Worm (Caenorhabditis elegans) whole organism, L1 larva: ENCODE measurements around the gene zgpa-1.
A peak's percentile ranks its signal among the peaks of the same experiment; 100 is the strongest.

Experiments used
- C16A3.4 ChIP-seq: fragments of 150-350 bp; optimal IDR thresholded peaks from 2 replicates; lab custom pipeline; 2014; ENCODE audit warnings: missing biosample characterization, missing genetic modification characterization
- C34B4.2 ChIP-seq: sonication (generic microtip); optimal IDR thresholded peaks from 2 replicates; lab custom pipeline; 2017; ENCODE audit warnings: mild to moderate bottlenecking, missing genetic modification characterization, missing compliant biosample characterization
- F16B12.6 ChIP-seq: fragments of 150-350 bp; optimal IDR thresholded peaks from 2 replicates; lab custom pipeline; 2014; ENCODE audit warnings: missing biosample characterization, missing genetic modification characterization
- Y116A8C.19 ChIP-seq: sonication (generic microtip); optimal IDR thresholded peaks from 2 replicates; lab custom pipeline; 2016; ENCODE audit warnings: missing compliant biosample characterization, missing genetic modification characterization, borderline replicate concordance
- aha-1 ChIP-seq: fragments of 150-350 bp; optimal IDR thresholded peaks from 2 replicates; lab custom pipeline; 2014; ENCODE audit warnings: missing biosample characterization, missing genetic modification characterization
- aly-2 ChIP-seq: fragments of 150-350 bp; optimal IDR thresholded peaks from 2 replicates; lab custom pipeline; 2014; ENCODE audit warnings: missing biosample characterization, missing genetic modification characterization
- ama-1 ChIP-seq: fragments of 150-350 bp; optimal IDR thresholded peaks from 2 replicates; lab custom pipeline; 2014
- blmp-1 ChIP-seq: fragments of 150-350 bp; optimal IDR thresholded peaks from 2 replicates; lab custom pipeline; 2014; ENCODE audit warnings: missing biosample characterization, missing genetic modification characterization
- ceh-63 ChIP-seq: fragments of 200-800 bp; sonication (Bioruptor generic); optimal IDR thresholded peaks from 2 replicates; lab custom pipeline; 2018; ENCODE audit warnings: mild to moderate bottlenecking, missing genetic modification characterization, missing compliant biosample characterization
- ceh-88 ChIP-seq: fragments of 200-800 bp; sonication (Bioruptor generic); IDR thresholded peaks from 2 replicates; pipeline ENCODE4 v1.3.6; 2022; ENCODE audit warnings: missing genetic modification characterization, missing compliant biosample characterization
- ces-1 ChIP-seq: fragments of 150-350 bp; optimal IDR thresholded peaks from 2 replicates; lab custom pipeline; 2014; ENCODE audit warnings: missing biosample characterization, missing genetic modification reagents, missing genetic modification characterization
- dpl-1 ChIP-seq, 3 experiments: fragments of 150-350 bp in 2 of 3; sonication (generic microtip) in 1 of 3; optimal IDR thresholded peaks; 2 replicates each; lab custom pipeline; 2014 to 2017; ENCODE audit warnings: missing biosample characterization in 3 of 3, missing genetic modification characterization in 3 of 3, missing genetic modification reagents in 3 of 3
- efl-1 ChIP-seq, 4 experiments: fragments of 150-350 bp; optimal IDR thresholded peaks in 3 of 4; peaks in 1 of 4; 1 replicate in 1 of 4; 2 replicates in 3 of 4; lab custom pipeline; 2014; ENCODE audit warnings: missing biosample characterization in 2 of 4, missing genetic modification characterization in 2 of 4, missing genetic modification reagents in 2 of 4
- efl-3 ChIP-seq: fragments of 200-800 bp; sonication (Bioruptor generic); optimal IDR thresholded peaks from 2 replicates; lab custom pipeline; 2018; ENCODE audit warnings: mild to moderate bottlenecking, missing genetic modification characterization, missing compliant biosample characterization
- egl-13 ChIP-seq: sonication (generic microtip); optimal IDR thresholded peaks from 2 replicates; lab custom pipeline; 2016; ENCODE audit warnings: missing genotype, missing genetic modification reagents, missing genetic modification characterization, missing compliant biosample characterization
- egl-27 ChIP-seq, 2 experiments: fragments of 150-350 bp in 1 of 2; sonication (generic microtip); optimal IDR thresholded peaks; 3 replicates each; lab custom pipeline; 2017 to 2018; ENCODE audit warnings: missing biosample characterization in 2 of 2, missing genetic modification characterization in 2 of 2, missing genetic modification reagents in 2 of 2
- elt-2 ChIP-seq: sonication (generic microtip); optimal IDR thresholded peaks from 2 replicates; lab custom pipeline; 2016; ENCODE audit warnings: missing genetic modification characterization, mild to moderate bottlenecking, inconsistent platforms, missing compliant biosample characterization, missing genetic modification reagents
- elt-3 ChIP-seq, 6 experiments: fragments of 150-350 bp in 1 of 6; sonication (generic microtip); optimal IDR thresholded peaks; 2 replicates each; lab custom pipeline; 2017 to 2018; ENCODE audit warnings: missing biosample characterization in 6 of 6, missing genetic modification characterization in 6 of 6, inconsistent platforms in 1 of 6
- ets-5 ChIP-seq: fragments of 200-800 bp; sonication (Bioruptor generic); IDR thresholded peaks from 2 replicates; pipeline ENCODE4 v1.3.6; 2022; ENCODE audit warnings: missing genetic modification characterization, missing compliant biosample characterization
- fkh-10 ChIP-seq: sonication (generic microtip); optimal IDR thresholded peaks from 2 replicates; lab custom pipeline; 2017; ENCODE audit warnings: missing biosample characterization, missing genetic modification reagents, missing genetic modification characterization
- fkh-8 ChIP-seq: sonication (generic microtip); optimal IDR thresholded peaks from 2 replicates; lab custom pipeline; 2016; ENCODE audit warnings: mild to moderate bottlenecking, missing genetic modification characterization, missing compliant biosample characterization
- grh-1 ChIP-seq: fragments of 200-800 bp; sonication (Bioruptor generic); IDR thresholded peaks from 2 replicates; pipeline ENCODE4 v1.3.6; 2022; ENCODE audit warnings: missing genetic modification reagents, missing genetic modification characterization, missing compliant biosample characterization
- hlh-17 ChIP-seq: fragments of 200-800 bp; sonication (Bioruptor generic); optimal IDR thresholded peaks from 2 replicates; lab custom pipeline; 2018; ENCODE audit warnings: missing genetic modification characterization, mild to moderate bottlenecking, missing compliant biosample characterization, moderate library complexity, borderline replicate concordance
- hlh-4 ChIP-seq: sonication (generic microtip); optimal IDR thresholded peaks from 2 replicates; lab custom pipeline; 2016; ENCODE audit warnings: mild to moderate bottlenecking, missing genetic modification characterization, missing compliant biosample characterization
- hpl-2 ChIP-seq: fragments of 150-350 bp; optimal IDR thresholded peaks from 2 replicates; lab custom pipeline; 2014; ENCODE audit warnings: missing biosample characterization, missing genetic modification reagents, missing genetic modification characterization
- irx-1 ChIP-seq: sonication (generic microtip); optimal IDR thresholded peaks from 2 replicates; lab custom pipeline; 2016; ENCODE audit warnings: missing genetic modification characterization, missing compliant biosample characterization
- jun-1 ChIP-seq: fragments of 150-350 bp; optimal IDR thresholded peaks from 2 replicates; lab custom pipeline; 2014; ENCODE audit warnings: missing biosample characterization, missing genetic modification reagents, missing genetic modification characterization
- lin-13 ChIP-seq: fragments of 150-350 bp; optimal IDR thresholded peaks from 2 replicates; lab custom pipeline; 2014; ENCODE audit warnings: missing biosample characterization, missing genetic modification reagents, missing genetic modification characterization
- lin-39 ChIP-seq: fragments of 150-350 bp; optimal IDR thresholded peaks from 2 replicates; lab custom pipeline; 2014; ENCODE audit warnings: missing biosample characterization, missing genetic modification reagents, missing genetic modification characterization
- lir-3 ChIP-seq: sonication (generic microtip); optimal IDR thresholded peaks from 2 replicates; lab custom pipeline; 2016; ENCODE audit warnings: mild to moderate bottlenecking, missing genetic modification characterization, moderate library complexity, missing compliant biosample characterization; ENCODE audit not compliant: poor library complexity
- lsy-2 ChIP-seq, 2 experiments: fragments of 150-350 bp; optimal IDR thresholded peaks; 2 replicates each; lab custom pipeline; 2014; ENCODE audit warnings: missing biosample characterization in 2 of 2, missing genetic modification characterization in 2 of 2
- nhr-11 ChIP-seq: fragments of 150-350 bp; optimal IDR thresholded peaks from 2 replicates; lab custom pipeline; 2014; ENCODE audit warnings: missing biosample characterization, missing genetic modification characterization
- nhr-12 ChIP-seq: sonication (generic microtip); optimal IDR thresholded peaks from 2 replicates; lab custom pipeline; 2017; ENCODE audit warnings: missing biosample characterization, missing genetic modification characterization
- nhr-19 ChIP-seq: fragments of 200-800 bp; sonication (Bioruptor generic); conservative IDR thresholded peaks from 2 replicates; pipeline ENCODE4 v1.3.6; 2022; ENCODE audit warnings: missing genetic modification characterization, missing compliant biosample characterization
- nhr-20 ChIP-seq: sonication (generic microtip); optimal IDR thresholded peaks from 2 replicates; lab custom pipeline; 2016; ENCODE audit warnings: mild to moderate bottlenecking, missing genetic modification characterization, missing compliant biosample characterization
- nhr-28 ChIP-seq: fragments of 150-350 bp; optimal IDR thresholded peaks from 2 replicates; lab custom pipeline; 2014; ENCODE audit warnings: missing biosample characterization, missing genetic modification characterization
- nhr-84 ChIP-seq: sonication (generic microtip); optimal IDR thresholded peaks from 2 replicates; lab custom pipeline; 2017; ENCODE audit warnings: missing biosample characterization, missing genetic modification characterization
- pag-3 ChIP-seq: sonication (generic microtip); optimal IDR thresholded peaks from 2 replicates; lab custom pipeline; 2017; ENCODE audit warnings: missing genetic modification characterization, mild to moderate bottlenecking, missing compliant biosample characterization, antibody characterized with exemption, borderline replicate concordance; ENCODE audit not compliant: insufficient read depth
- skn-1 ChIP-seq: fragments of 150-350 bp; optimal IDR thresholded peaks from 2 replicates; lab custom pipeline; 2014; ENCODE audit warnings: missing biosample characterization, missing genetic modification characterization
- snpc-4 ChIP-seq: fragments of 150-350 bp; optimal IDR thresholded peaks from 2 replicates; lab custom pipeline; 2014; ENCODE audit warnings: missing biosample characterization, missing genetic modification characterization
- sptf-1 ChIP-seq: fragments of 150-350 bp; optimal IDR thresholded peaks from 2 replicates; lab custom pipeline; 2014; ENCODE audit warnings: missing biosample characterization, missing genetic modification characterization
- sup-37 ChIP-seq: fragments of 200-800 bp; sonication (Bioruptor generic); optimal IDR thresholded peaks from 2 replicates; lab custom pipeline; 2018; ENCODE audit warnings: mild to moderate bottlenecking, missing genetic modification characterization, missing compliant biosample characterization
- tbx-2 ChIP-seq: sonication (generic microtip); optimal IDR thresholded peaks from 2 replicates; lab custom pipeline; 2016; ENCODE audit warnings: missing genetic modification characterization, missing compliant biosample characterization
- tlp-1 ChIP-seq: fragments of 150-350 bp; optimal IDR thresholded peaks from 2 replicates; lab custom pipeline; 2014; ENCODE audit warnings: missing biosample characterization, missing genetic modification characterization
- unc-130 ChIP-seq: fragments of 150-350 bp; optimal IDR thresholded peaks from 2 replicates; lab custom pipeline; 2017; ENCODE audit warnings: missing biosample characterization, missing genetic modification characterization, inconsistent platforms
- unc-86 ChIP-seq: sonication (generic microtip); optimal IDR thresholded peaks from 2 replicates; lab custom pipeline; 2016; ENCODE audit warnings: missing genetic modification characterization, missing compliant biosample characterization
- unc-98 ChIP-seq: fragments of 200-800 bp; sonication (Bioruptor generic); IDR thresholded peaks from 2 replicates; pipeline ENCODE4 v1.3.6; 2022; ENCODE audit warnings: missing genetic modification characterization, missing compliant biosample characterization
- zag-1 ChIP-seq: fragments of 150-350 bp; optimal IDR thresholded peaks from 2 replicates; lab custom pipeline; 2014; ENCODE audit warnings: missing biosample characterization, missing genetic modification characterization
- zip-4 ChIP-seq: fragments of 200-800 bp; sonication (Bioruptor generic); optimal IDR thresholded peaks from 2 replicates; lab custom pipeline; 2018; ENCODE audit warnings: mild to moderate bottlenecking, missing genetic modification characterization, moderate library complexity, missing compliant biosample characterization

Gene zgpa-1

ce11 chrIV:7836030-7836429, 23.4 kb upstream of the zgpa-1 start (continued):
- TF ChIP-seq unc-98 (no peak), nhr-20 (tag; lab: Kevin White, UChicago) (peak; percentile 56), C16A3.4 (tag; lab: Kevin White, UChicago) (peak; percentile 0), hlh-4 (tag; lab: Kevin White, UChicago) (no peak), tbx-2 (tag; lab: Kevin White, UChicago) (no peak), lsy-2 (tag; optimal IDR thresholded peaks at IDR 0.05; lab: Kevin White, UChicago) (peak; percentile 7 to 69), unc-86 (no peak), egl-27 (tag; optimal IDR thresholded peaks at IDR 0.05; lab: Kevin White, UChicago) (no peak), elt-3 (tag; optimal IDR thresholded peaks at IDR 0.05; lab: Kevin White, UChicago) (peak in 2 of 6 experiments; percentile 11 to 65), hpl-2 (GFP tag; lab: Kevin White, UChicago) (no peak), hlh-17 (no peak), grh-1 (GFP tag; lab: Robert Waterston, UW) (peak; percentile 27; the same call in 1 of the 2 replicates), tlp-1 (tag; lab: Kevin White, UChicago) (no peak), ama-1 (no peak), egl-13 (tag; lab: Kevin White, UChicago) (no peak), zip-4 (no peak), ets-5 (GFP tag; lab: Robert Waterston, UW) (no peak), ces-1 (GFP tag; lab: Kevin White, UChicago) (no peak), blmp-1 (tag; lab: Kevin White, UChicago) (peak; percentile 92), sup-37 (GFP tag; lab: Kevin White, UChicago) (no peak), sptf-1 (tag; lab: Kevin White, UChicago) (no peak), ceh-63 (GFP tag; lab: Kevin White, UChicago) (no peak), fkh-8 (no peak), nhr-12 (tag; lab: Kevin White, UChicago) (no peak), lir-3 (tag; lab: Kevin White, UChicago) (no peak), fkh-10 (GFP tag; lab: Kevin White, UChicago) (no peak), snpc-4 (tag; lab: Kevin White, UChicago) (no peak), aly-2 (tag; lab: Kevin White, UChicago) (no peak), jun-1 (tag; lab: Kevin White, UChicago) (no peak), skn-1 (tag; lab: Kevin White, UChicago) (no peak), nhr-84 (tag; lab: Kevin White, UChicago) (no peak), aha-1 (tag; lab: Kevin White, UChicago) (no peak), nhr-11 (no peak), efl-3 (GFP tag; lab: Kevin White, UChicago) (no peak), F16B12.6 (tag; lab: Kevin White, UChicago) (no peak), dpl-1 (GFP tag; optimal IDR thresholded peaks at IDR 0.05; lab: Kevin White, UChicago) (no peak), ceh-88 (no peak), elt-2 (tag; lab: Kevin White, UChicago) (no peak), C34B4.2 (tag; lab: Kevin White, UChicago) (no peak), zag-1 (tag; lab: Kevin White, UChicago) (no peak), nhr-28 (tag; lab: Kevin White, UChicago) (no peak)

- no peak for TF ChIP-seq fkh-10 (GFP tag; lab: Kevin White, UChicago)
- TF ChIP-seq lin-39 (tag; lab: Kevin White, UChicago) = no peak
- TF ChIP-seq nhr-19 (GFP tag; lab: Robert Waterston, UW) = no peak
- no peak for TF ChIP-seq unc-130 (tag; lab: Kevin White, UChicago)
- TF ChIP-seq egl-13 (tag; lab: Kevin White, UChicago) = no peak
- no peak for TF ChIP-seq F16B12.6 (tag; lab: Kevin White, UChicago)
- TF ChIP-seq irx-1 (tag; lab: Kevin White, UChicago) = no peak
- TF ChIP-seq lin-13 (GFP tag; lab: Kevin White, UChicago) = no peak
- TF ChIP-seq pag-3 (tag; lab: Kevin White, UChicago) = no peak
- TF ChIP-seq Y116A8C.19 (tag; lab: Kevin White, UChicago) = no peak
- TF ChIP-seq efl-1 (optimal IDR thresholded peaks at IDR 0.05; lab: Kevin White, UChicago) = no peak
- no peak for TF ChIP-seq efl-1 (GFP tag; optimal IDR thresholded peaks at IDR 0.05 in 1 of 2; lab: Kevin White, UChicago)
- no peak for TF ChIP-seq hpl-2 (GFP tag; lab: Kevin White, UChicago)
- no peak for TF ChIP-seq ces-1 (GFP tag; lab: Kevin White, UChicago)
- TF ChIP-seq ceh-63 (GFP tag; lab: Kevin White, UChicago) = no peak
- no peak for TF ChIP-seq efl-3 (GFP tag; lab: Kevin White, UChicago)
- TF ChIP-seq lir-3 (tag; lab: Kevin White, UChicago) = no peak
- TF ChIP-seq aha-1 (tag; lab: Kevin White, UChicago) = no peak
- no peak for TF ChIP-seq C16A3.4 (tag; lab: Kevin White, UChicago)
Observed at ce11 chrIV:7834625-7835228, 22.1 kb upstream of the zgpa-1 start, which contains the start of gene erp-44.2. Gene erp-44.2 (minus strand): TSS chrIV:7834675.
